Worm (Caenorhabditis elegans): ENCODE data around the gene tab-1.

DNA sequence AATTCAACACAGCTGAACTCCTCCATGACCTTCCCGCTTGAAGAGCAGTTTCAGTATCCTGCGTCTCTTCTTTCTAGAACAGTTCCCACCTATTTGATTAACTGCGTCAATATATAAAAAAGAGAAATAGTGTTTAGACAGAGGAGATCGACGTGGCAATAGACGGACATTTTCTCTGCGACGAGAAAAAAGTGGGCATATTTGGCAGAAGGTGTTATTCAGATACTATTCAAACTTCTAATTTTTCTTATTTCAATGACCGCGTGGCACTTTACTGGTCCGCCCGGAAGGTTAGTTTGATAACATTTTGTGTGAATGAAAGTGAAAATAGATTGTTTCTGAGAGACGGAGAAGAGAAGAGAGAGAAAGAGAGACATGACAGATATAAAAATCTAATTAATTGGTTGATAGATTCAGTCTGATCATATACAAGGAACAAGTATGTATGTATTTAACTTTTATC is 44.8 kb downstream of the tab-1 start, which contains the start of gene tbc-6:
- TF ChIP-seq ama-1 (optimal IDR thresholded peaks at IDR 0.05) (peak; percentile 78), ahr-1 (tag; optimal IDR thresholded peaks at IDR 0.05) (no peak), pat-9 (tag; optimal IDR thresholded peaks at IDR 0.05) (no peak), madf-2 (tag; optimal IDR thresholded peaks at IDR 0.05) (no peak), pha-4 (tag; optimal IDR thresholded peaks at IDR 0.05) (no peak), che-1 (tag; optimal IDR thresholded peaks at IDR 0.05) (no peak)

Data from whole organism, late embryonic.